Fruit fly (Drosophila melanogaster) whole organism, embryonic: ENCODE measurements around the gene aux.
A peak's percentile ranks its signal among the peaks of the same experiment; 100 is the strongest.

Experiments
- Asciz ChIP-seq: fragments of 200-800 bp; sonication (Bioruptor generic); optimal IDR thresholded peaks from 2 replicates; lab custom pipeline; 2017; ENCODE audit warnings: missing biosample characterization, mild to moderate bottlenecking, missing genetic modification characterization, missing genetic modification reagents
- Blimp-1 ChIP-seq: fragments of 200-800 bp; sonication (Bioruptor generic); optimal IDR thresholded peaks from 3 replicates; lab custom pipeline; 2018; ENCODE audit warnings: missing biosample characterization, missing genetic modification characterization, mild to moderate bottlenecking, moderate library complexity, missing genetic modification reagents
- CG10274 ChIP-seq: fragments of 200-800 bp; sonication (Bioruptor generic); optimal IDR thresholded peaks from 3 replicates; lab custom pipeline; 2017; ENCODE audit warnings: missing biosample characterization, mild to moderate bottlenecking, missing genetic modification characterization
- CG10462 ChIP-seq: fragments of 200-800 bp; sonication (Bioruptor generic); optimal IDR thresholded peaks from 2 replicates; lab custom pipeline; 2016; ENCODE audit warnings: missing biosample characterization, missing genetic modification characterization
- CG11247 ChIP-seq: fragments of 200-800 bp; sonication (Bioruptor generic); IDR thresholded peaks from 2 replicates; pipeline ENCODE4 v1.3.6; 2022; ENCODE audit warnings: missing biosample characterization, missing genetic modification characterization
- CG12104 ChIP-seq: fragments of 200-800 bp; sonication (Bioruptor generic); optimal IDR thresholded peaks from 3 replicates; lab custom pipeline; 2016; ENCODE audit warnings: missing biosample characterization, missing genetic modification characterization
- CG13775 ChIP-seq: fragments of 200-800 bp; sonication (Bioruptor generic); optimal IDR thresholded peaks from 3 replicates; lab custom pipeline; 2017; ENCODE audit warnings: missing biosample characterization, mild to moderate bottlenecking, missing genetic modification characterization
- CG2712 ChIP-seq: fragments of 200-800 bp; optimal IDR thresholded peaks from 3 replicates; lab custom pipeline; 2019; ENCODE audit warnings: missing biosample characterization, mild to moderate bottlenecking, missing genetic modification characterization, moderate library complexity
- CG30403 ChIP-seq: fragments of 200-800 bp; sonication (Bioruptor generic); optimal IDR thresholded peaks from 3 replicates; lab custom pipeline; 2016; ENCODE audit warnings: missing biosample characterization, missing genetic modification characterization
- CG3407 ChIP-seq: fragments of 200-800 bp; sonication (Bioruptor generic); optimal IDR thresholded peaks from 2 replicates; lab custom pipeline; 2018; ENCODE audit warnings: missing biosample characterization, mild to moderate bottlenecking, missing genetic modification characterization
- CG4730 ChIP-seq: fragments of 200-800 bp; sonication (Bioruptor generic); IDR thresholded peaks from 2 replicates; pipeline ENCODE4 v1.3.6; 2022; ENCODE audit warnings: missing biosample characterization, missing genetic modification characterization
- CG5180 ChIP-seq: fragments of 200-800 bp; sonication (Bioruptor generic); optimal IDR thresholded peaks from 3 replicates; lab custom pipeline; 2017; ENCODE audit warnings: missing biosample characterization, missing genetic modification characterization, mild to moderate bottlenecking, moderate library complexity, missing genetic modification reagents
- CG5245 ChIP-seq: fragments of 200-800 bp; sonication (Bioruptor generic); optimal IDR thresholded peaks from 3 replicates; lab custom pipeline; 2016; ENCODE audit warnings: missing biosample characterization, missing genetic modification characterization
- CG6254 ChIP-seq: fragments of 200-800 bp; sonication (Bioruptor generic); optimal IDR thresholded peaks from 3 replicates; lab custom pipeline; 2017; ENCODE audit warnings: mild to moderate bottlenecking, missing biosample characterization, missing genetic modification reagents, missing genetic modification characterization
- CG7556 ChIP-seq: fragments of 200-800 bp; sonication (Bioruptor generic); optimal IDR thresholded peaks from 2 replicates; lab custom pipeline; 2017; ENCODE audit warnings: missing biosample characterization, mild to moderate bottlenecking, missing genetic modification characterization
- CG7786 ChIP-seq: fragments of 200-800 bp; sonication (Bioruptor generic); optimal IDR thresholded peaks from 2 replicates; lab custom pipeline; 2016; ENCODE audit warnings: missing biosample characterization, missing genetic modification characterization
- CTCF ChIP-seq: fragments of 200-800 bp; sonication (Bioruptor generic); optimal IDR thresholded peaks from 2 replicates; lab custom pipeline; 2017; ENCODE audit warnings: missing biosample characterization, mild to moderate bottlenecking, missing genetic modification characterization, moderate library complexity
- ERR ChIP-seq: fragments of 200-800 bp; sonication (Bioruptor generic); optimal IDR thresholded peaks from 2 replicates; lab custom pipeline; 2016; ENCODE audit warnings: missing biosample characterization, missing genetic modification characterization
- Eip74EF ChIP-seq, 2 experiments: fragments of 200-800 bp in 1 of 2; fragments of >200 bp in 1 of 2; sonication (Bioruptor generic) in 1 of 2; optimal IDR thresholded peaks; 2 replicates each; lab custom pipeline; 2017 to 2019; ENCODE audit warnings: missing biosample characterization in 2 of 2, missing genetic modification characterization in 2 of 2, mild to moderate bottlenecking in 1 of 2, moderate library complexity in 1 of 2
- Fer3 ChIP-seq: fragments of 200-800 bp; sonication (Bioruptor generic); optimal IDR thresholded peaks from 2 replicates; lab custom pipeline; 2018; ENCODE audit warnings: missing biosample characterization, mild to moderate bottlenecking, missing genetic modification characterization, moderate library complexity
- H2.0 ChIP-seq: fragments of 200-800 bp; sonication (Bioruptor generic); IDR thresholded peaks from 2 replicates; pipeline ENCODE4 v1.3.6; 2022; ENCODE audit warnings: missing biosample characterization, missing genetic modification characterization
- Hand ChIP-seq: fragments of 200-800 bp; sonication (Bioruptor generic); optimal IDR thresholded peaks from 2 replicates; lab custom pipeline; 2017; ENCODE audit warnings: mild to moderate bottlenecking, missing biosample characterization, missing genetic modification reagents, missing genetic modification characterization
- Hmx ChIP-seq: fragments of 200-800 bp; sonication (Bioruptor generic); optimal IDR thresholded peaks from 2 replicates; lab custom pipeline; 2016; ENCODE audit warnings: missing biosample characterization, missing genetic modification characterization
- Hr3 ChIP-seq: fragments of 200-800 bp; sonication (Bioruptor generic); optimal IDR thresholded peaks from 3 replicates; lab custom pipeline; 2016; ENCODE audit warnings: missing biosample characterization, missing genetic modification characterization
- MESR4 ChIP-seq: fragments of 200-800 bp; sonication (Bioruptor generic); optimal IDR thresholded peaks from 2 replicates; lab custom pipeline; 2018; ENCODE audit warnings: missing biosample characterization, mild to moderate bottlenecking, missing genetic modification characterization, moderate library complexity
- Optix ChIP-seq: fragments of 200-800 bp; sonication (Bioruptor generic); IDR thresholded peaks from 3 replicates; pipeline ENCODE4 v1.3.6; 2022; ENCODE audit warnings: missing biosample characterization, missing genetic modification characterization
- Xbp1 ChIP-seq: fragments of 200-800 bp; sonication (Bioruptor generic); optimal IDR thresholded peaks from 3 replicates; lab custom pipeline; 2016; ENCODE audit warnings: missing biosample characterization, mild to moderate bottlenecking, missing genetic modification characterization
- abd-A ChIP-seq: fragments of 200-800 bp; sonication (Bioruptor generic); optimal IDR thresholded peaks from 3 replicates; lab custom pipeline; 2019; ENCODE audit warnings: missing biosample characterization, mild to moderate bottlenecking, missing genetic modification characterization, moderate library complexity
- bab2 ChIP-seq: fragments of 200-800 bp; sonication (Bioruptor generic); optimal IDR thresholded peaks from 2 replicates; lab custom pipeline; 2016; ENCODE audit warnings: missing biosample characterization, missing genetic modification characterization
- cwo ChIP-seq: fragments of 200-800 bp; sonication (Bioruptor generic); optimal IDR thresholded peaks from 3 replicates; lab custom pipeline; 2017; ENCODE audit warnings: missing biosample characterization, missing genetic modification characterization, mild to moderate bottlenecking, moderate library complexity, missing genetic modification reagents
- danr ChIP-seq: fragments of 200-800 bp; sonication (Bioruptor generic); IDR thresholded peaks from 2 replicates; pipeline ENCODE4 v1.3.6; 2022; ENCODE audit warnings: missing biosample characterization, missing genetic modification characterization
- ftz-f1 ChIP-seq: fragments of 200-800 bp; sonication (Bioruptor generic); optimal IDR thresholded peaks from 2 replicates; lab custom pipeline; 2016; ENCODE audit warnings: missing biosample characterization, missing genetic modification characterization
- fu2 ChIP-seq: fragments of 200-800 bp; sonication (Bioruptor generic); optimal IDR thresholded peaks from 2 replicates; lab custom pipeline; 2016; ENCODE audit warnings: missing biosample characterization, missing genetic modification characterization
- gce ChIP-seq: fragments of 200-800 bp; sonication (Bioruptor generic); IDR thresholded peaks from 3 replicates; pipeline ENCODE4 v1.3.6; 2022; ENCODE audit warnings: missing biosample characterization, missing genetic modification characterization
- gcm ChIP-seq: fragments of 200-800 bp; sonication (Bioruptor generic); optimal IDR thresholded peaks from 2 replicates; lab custom pipeline; 2019; ENCODE audit warnings: missing biosample characterization, mild to moderate bottlenecking, missing genetic modification characterization, moderate library complexity
- gt ChIP-seq: fragments of 200-800 bp; sonication (Bioruptor generic); IDR thresholded peaks from 2 replicates; pipeline ENCODE4 v1.3.6; 2022; ENCODE audit warnings: missing biosample characterization, missing genetic modification characterization
- lbe ChIP-seq: fragments of 200-800 bp; sonication (Bioruptor generic); optimal IDR thresholded peaks from 2 replicates; lab custom pipeline; 2016; ENCODE audit warnings: missing biosample characterization, mild to moderate bottlenecking, missing genetic modification characterization
- maf-S ChIP-seq: fragments of 200-800 bp; sonication (Bioruptor generic); optimal IDR thresholded peaks from 2 replicates; lab custom pipeline; 2016; ENCODE audit warnings: missing biosample characterization, missing genetic modification characterization
- peb ChIP-seq: fragments of 200-800 bp; sonication (Bioruptor generic); IDR thresholded peaks from 2 replicates; pipeline ENCODE4 v1.3.6; 2022; ENCODE audit warnings: missing biosample characterization, missing genetic modification characterization
- phol ChIP-seq: fragments of 200-800 bp; sonication (Bioruptor generic); optimal IDR thresholded peaks from 3 replicates; lab custom pipeline; 2018; ENCODE audit warnings: missing biosample characterization, mild to moderate bottlenecking, missing genetic modification characterization, moderate library complexity
- pum ChIP-seq: fragments of 200-800 bp; sonication (Bioruptor generic); optimal IDR thresholded peaks from 2 replicates; lab custom pipeline; 2016; ENCODE audit warnings: missing biosample characterization, missing genetic modification characterization
- pzg ChIP-seq: fragments of 200-800 bp; sonication (Bioruptor generic); optimal IDR thresholded peaks from 3 replicates; lab custom pipeline; 2018; ENCODE audit warnings: missing biosample characterization, mild to moderate bottlenecking, missing genetic modification characterization, moderate library complexity
- so ChIP-seq: fragments of 200-800 bp; sonication (Bioruptor generic); IDR thresholded peaks from 3 replicates; pipeline ENCODE4 v1.3.6; 2022; ENCODE audit warnings: missing biosample characterization, missing genetic modification characterization
- ssp ChIP-seq: fragments of 200-800 bp; sonication (Bioruptor generic); IDR thresholded peaks from 2 replicates; pipeline ENCODE4 v1.3.6; 2022; ENCODE audit warnings: missing biosample characterization, missing genetic modification characterization
- sug ChIP-seq: fragments of 200-800 bp; optimal IDR thresholded peaks from 2 replicates; lab custom pipeline; 2019; ENCODE audit warnings: missing biosample characterization, mild to moderate bottlenecking, missing genetic modification characterization, moderate library complexity
- tap ChIP-seq: fragments of 200-800 bp; optimal IDR thresholded peaks from 3 replicates; lab custom pipeline; 2019; ENCODE audit warnings: missing biosample characterization, mild to moderate bottlenecking, missing genetic modification characterization, moderate library complexity
- trh ChIP-seq: fragments of 200-800 bp; sonication (Bioruptor generic); optimal IDR thresholded peaks from 2 replicates; lab custom pipeline; 2016; ENCODE audit warnings: missing biosample characterization, missing genetic modification characterization
- vfl ChIP-seq: fragments of 200-800 bp; sonication (Bioruptor generic); optimal IDR thresholded peaks from 2 replicates; lab custom pipeline; 2016; ENCODE audit warnings: missing biosample characterization, missing genetic modification characterization
- wdn ChIP-seq: fragments of 200-800 bp; sonication (Bioruptor generic); IDR thresholded peaks from 2 replicates; pipeline ENCODE4 v1.3.6; 2022; ENCODE audit warnings: missing biosample characterization, missing genetic modification characterization
- wor ChIP-seq: fragments of 200-800 bp; sonication (Bioruptor generic); IDR thresholded peaks from 2 replicates; pipeline ENCODE4 v1.3.6; 2022; ENCODE audit warnings: missing biosample characterization, missing genetic modification characterization

Gene aux

DNA sequence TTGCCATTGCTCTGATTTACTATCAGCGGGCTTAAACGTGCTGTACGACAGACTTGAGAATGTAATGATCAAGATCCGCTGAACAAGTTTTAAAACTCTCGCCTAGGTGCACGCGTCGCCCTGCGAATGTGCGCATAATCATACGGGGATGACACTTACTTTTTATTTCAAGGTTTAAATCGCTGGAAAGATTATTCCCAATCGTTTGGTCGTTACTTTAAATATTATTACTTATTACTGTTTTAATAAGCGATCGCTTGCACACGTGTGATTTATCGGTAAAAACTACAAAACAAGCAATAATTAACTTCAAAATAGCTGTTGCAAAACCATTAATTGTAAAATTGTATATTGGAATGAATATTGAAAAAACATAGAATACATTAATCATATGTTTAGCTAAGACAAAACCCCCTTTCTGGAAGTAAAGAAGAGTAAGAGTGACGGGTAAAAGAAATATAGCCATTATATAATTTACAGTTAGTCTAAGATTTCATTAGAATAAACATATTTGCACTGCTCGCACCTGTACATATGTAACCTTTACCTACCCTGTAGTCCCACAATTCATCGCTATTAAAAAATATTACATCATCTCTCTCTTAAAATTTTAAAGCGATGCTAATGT, 17.7 kb downstream of the aux start, which contains the start of gene DhpD (continued):
- TF ChIP-seq CG7556: peak; percentile 43
- no peak for TF ChIP-seq gcm (GFP tag; lab: Kevin White, UChicago)
- TF ChIP-seq CG5180 (GFP tag; lab: Kevin White, UChicago): no peak
- no peak for TF ChIP-seq ERR (GFP tag; lab: Kevin White, UChicago)
- TF ChIP-seq gt (GFP tag; lab: Robert Waterston, UW): no peak
- no peak for TF ChIP-seq so (GFP tag; lab: Robert Waterston, UW)
- no peak for TF ChIP-seq maf-S (GFP tag; lab: Kevin White, UChicago)
- peak; percentile 68 for TF ChIP-seq Xbp1 (GFP tag; lab: Kevin White, UChicago)
- TF ChIP-seq peb: 0 out of 2 replicates have a peak, but pooled peaks have one; percentile 17
- no peak for TF ChIP-seq abd-A (tag; lab: Kevin White, UChicago)
- peak; percentile 48 for TF ChIP-seq ssp (GFP tag; lab: Robert Waterston, UW)
- TF ChIP-seq vfl: peak; percentile 42
- TF ChIP-seq CG6254: peak; percentile 53
- TF ChIP-seq sug (tag; lab: Kevin White, UChicago): peak; percentile 60
- peak; percentile 42 for TF ChIP-seq CG3407
- peak; percentile 91 for TF ChIP-seq ftz-f1 (GFP tag; lab: Kevin White, UChicago)
- TF ChIP-seq wdn (GFP tag; lab: Robert Waterston, UW): peak; percentile 60; the same call in 1 of the 2 replicates
- TF ChIP-seq cwo: peak; percentile 70
- TF ChIP-seq CG4730 (GFP tag; lab: Robert Waterston, UW): peak; percentile 36; the same call in 1 of the 2 replicates
- no peak for TF ChIP-seq Hand (GFP tag; lab: Kevin White, UChicago)
- peak; percentile 79 for TF ChIP-seq Fer3 (tag; lab: Kevin White, UChicago)
- TF ChIP-seq CTCF (GFP tag; lab: Kevin White, UChicago): peak; percentile 33
- TF ChIP-seq fu2 (GFP tag; lab: Kevin White, UChicago): peak; percentile 37
- peak; percentile 82 for TF ChIP-seq lbe (GFP tag; lab: Kevin White, UChicago)
- peak; percentile 37 for TF ChIP-seq pzg (GFP tag; lab: Kevin White, UChicago)
- no peak for TF ChIP-seq gce (GFP tag; lab: Robert Waterston, UW)
- TF ChIP-seq wor (GFP tag; lab: Robert Waterston, UW): no peak
- TF ChIP-seq Optix: no peak
- TF ChIP-seq MESR4 (GFP tag; lab: Kevin White, UChicago): peak; percentile 2
- peak; percentile 59 for TF ChIP-seq Hr3 (GFP tag; lab: Kevin White, UChicago)
- peak; percentile 79 for TF ChIP-seq CG2712 (tag; lab: Kevin White, UChicago)
- 0 out of 2 replicates have a peak, but pooled peaks have one; percentile 32 for TF ChIP-seq danr (GFP tag; lab: Robert Waterston, UW)
- TF ChIP-seq CG11247 (GFP tag; lab: Robert Waterston, UW): peak; percentile 73
- no peak for TF ChIP-seq CG10274
- TF ChIP-seq tap (tag; lab: Kevin White, UChicago): peak; percentile 50
- TF ChIP-seq CG5245 (GFP tag; lab: Kevin White, UChicago): peak; percentile 46
- peak; percentile 75 for TF ChIP-seq CG30403 (GFP tag; lab: Kevin White, UChicago)
- TF ChIP-seq CG13775: peak; percentile 55
- TF ChIP-seq H2.0: peak; percentile 25; the same call in 1 of the 2 replicates
- peak in 1 of 2 experiments; percentile 56 for TF ChIP-seq Eip74EF (GFP tag; optimal IDR thresholded peaks at IDR 0.05; lab: Kevin White, UChicago)
- no peak for TF ChIP-seq CG10462 (GFP tag; lab: Kevin White, UChicago)
- TF ChIP-seq Blimp-1: peak; percentile 68
- TF ChIP-seq pum (GFP tag; lab: Kevin White, UChicago): peak; percentile 36
- peak; percentile 59 for TF ChIP-seq Asciz
- TF ChIP-seq trh (GFP tag; lab: Kevin White, UChicago): no peak
- TF ChIP-seq phol: peak; percentile 81
- peak; percentile 63 for TF ChIP-seq CG7786
- TF ChIP-seq Hmx: peak; percentile 50
- peak; percentile 65 for TF ChIP-seq bab2 (GFP tag; lab: Kevin White, UChicago)
- TF ChIP-seq CG12104: peak; percentile 72
